Worm (Caenorhabditis elegans) whole organism, young adult: ENCODE measurements around the gene elo-6.

ENCODE experiments used
- C06A6.2 ChIP-seq: fragments of 200-800 bp; sonication (Bioruptor generic); conservative IDR thresholded peaks from 2 replicates; pipeline ENCODE4 v1.3.6; 2022; ENCODE audit warnings: missing genetic modification characterization, missing compliant biosample characterization
- D2030.7 ChIP-seq: fragments of 200-800 bp; sonication (Bioruptor generic); IDR thresholded peaks from 2 replicates; pipeline ENCODE4 v1.3.6; 2022; ENCODE audit warnings: missing genetic modification reagents, missing genetic modification characterization, missing compliant biosample characterization
- F10E7.11 ChIP-seq: sonication (generic microtip); optimal IDR thresholded peaks from 2 replicates; lab custom pipeline; 2017; ENCODE audit warnings: mild to moderate bottlenecking, missing genetic modification characterization, moderate library complexity, missing compliant biosample characterization
- K11D2.4 ChIP-seq: fragments of 200-800 bp; sonication (Bioruptor generic); IDR thresholded peaks from 2 replicates; pipeline ENCODE4 v1.3.6; 2022; ENCODE audit warnings: missing genetic modification reagents, missing genetic modification characterization, missing compliant biosample characterization
- K12H6.12 ChIP-seq: fragments of 200-800 bp; sonication (Bioruptor generic); optimal IDR thresholded peaks from 2 replicates; lab custom pipeline; 2018; ENCODE audit warnings: mild to moderate bottlenecking, missing genetic modification characterization, missing compliant biosample characterization
- Y53G8AR.9 ChIP-seq: fragments of 200-800 bp; sonication (Bioruptor generic); conservative IDR thresholded peaks from 2 replicates; pipeline ENCODE4 v1.3.6; 2022; ENCODE audit warnings: missing genetic modification reagents, missing genetic modification characterization, missing compliant biosample characterization
- Y95B8A.8 ChIP-seq: fragments of 200-800 bp; sonication (Bioruptor generic); IDR thresholded peaks from 2 replicates; pipeline ENCODE4 v1.3.6; 2022; ENCODE audit warnings: missing genetic modification reagents, missing genetic modification characterization, missing compliant biosample characterization
- ZK185.1 ChIP-seq: sonication (generic microtip); optimal IDR thresholded peaks from 2 replicates; lab custom pipeline; 2016; ENCODE audit warnings: mild to moderate bottlenecking, missing genetic modification characterization, missing compliant biosample characterization; ENCODE audit not compliant: poor library complexity, severe bottlenecking
- aptf-2 ChIP-seq: fragments of 200-800 bp; sonication (Bioruptor generic); conservative IDR thresholded peaks from 2 replicates; pipeline ENCODE4 v1.3.6; 2022; ENCODE audit warnings: missing genetic modification reagents, missing genetic modification characterization, missing compliant biosample characterization
- aptf-3 ChIP-seq: fragments of 200-800 bp; sonication (Bioruptor generic); IDR thresholded peaks from 2 replicates; pipeline ENCODE4 v1.3.6; 2022; ENCODE audit warnings: missing genetic modification characterization, missing compliant biosample characterization
- attf-3 ChIP-seq: fragments of 200-800 bp; sonication (Bioruptor generic); conservative IDR thresholded peaks from 2 replicates; pipeline ENCODE4 v1.3.6; 2022; ENCODE audit warnings: missing genetic modification reagents, missing genetic modification characterization, missing compliant biosample characterization
- ccch-3 ChIP-seq: fragments of 200-800 bp; sonication (Bioruptor generic); optimal IDR thresholded peaks from 2 replicates; lab custom pipeline; 2018; ENCODE audit warnings: mild to moderate bottlenecking, missing genetic modification characterization, missing compliant biosample characterization
- cebp-1 ChIP-seq, 2 experiments: fragments of 200-800 bp in 1 of 2; sonication (Bioruptor generic) in 1 of 2; sonication (generic microtip) in 1 of 2; IDR thresholded peaks in 1 of 2; optimal IDR thresholded peaks in 1 of 2; 2 replicates each; pipeline versions ENCODE4 v1.3.6 to Lab custom; 2017 to 2022; ENCODE audit warnings: missing compliant biosample characterization in 2 of 2, missing genetic modification characterization in 2 of 2, mild to moderate bottlenecking in 1 of 2, missing genetic modification reagents in 1 of 2, moderate library complexity in 1 of 2
- ceh-100 ChIP-seq: fragments of 200-800 bp; sonication (Bioruptor generic); IDR thresholded peaks from 2 replicates; pipeline ENCODE4 v1.3.6; 2022; ENCODE audit warnings: missing genetic modification reagents, missing genetic modification characterization, missing compliant biosample characterization
- ceh-27 ChIP-seq: fragments of 200-800 bp; sonication (Bioruptor generic); optimal IDR thresholded peaks from 2 replicates; lab custom pipeline; 2018; ENCODE audit warnings: mild to moderate bottlenecking, missing genetic modification characterization, moderate library complexity, missing compliant biosample characterization
- ceh-58 ChIP-seq: fragments of 200-800 bp; sonication (Bioruptor generic); IDR thresholded peaks from 2 replicates; pipeline ENCODE4 v1.3.6; 2022; ENCODE audit warnings: missing genetic modification characterization, missing compliant biosample characterization
- die-1 ChIP-seq: sonication (generic microtip); optimal IDR thresholded peaks from 2 replicates; lab custom pipeline; 2016; ENCODE audit warnings: missing genotype, mild to moderate bottlenecking, missing genetic modification characterization, missing compliant biosample characterization
- dox-1 ChIP-seq: fragments of 200-800 bp; sonication (Bioruptor generic); IDR thresholded peaks from 2 replicates; pipeline ENCODE4 v1.3.6; 2022; ENCODE audit warnings: missing genetic modification reagents, missing genetic modification characterization, missing compliant biosample characterization
- dpff-1 ChIP-seq: sonication (generic microtip); optimal IDR thresholded peaks from 2 replicates; lab custom pipeline; 2017; ENCODE audit warnings: mild to moderate bottlenecking, missing genetic modification characterization, missing compliant biosample characterization
- egl-18 ChIP-seq: fragments of 200-800 bp; sonication (Bioruptor generic); IDR thresholded peaks from 2 replicates; pipeline ENCODE4 v1.3.6; 2022; ENCODE audit warnings: missing genetic modification reagents, missing genetic modification characterization, missing compliant biosample characterization
- egl-44 ChIP-seq: fragments of 200-800 bp; sonication (Bioruptor generic); IDR thresholded peaks from 2 replicates; pipeline ENCODE4 v1.3.6; 2022; ENCODE audit warnings: missing genetic modification reagents, missing genetic modification characterization, missing compliant biosample characterization
- gei-17 ChIP-seq: fragments of 200-800 bp; sonication (Bioruptor generic); optimal IDR thresholded peaks from 2 replicates; lab custom pipeline; 2018; ENCODE audit warnings: mild to moderate bottlenecking, missing genetic modification characterization, missing compliant biosample characterization
- lag-1 ChIP-seq: fragments of 200-800 bp; sonication (Bioruptor generic); IDR thresholded peaks from 2 replicates; pipeline ENCODE4 v1.3.6; 2022; ENCODE audit warnings: missing genetic modification reagents, missing genetic modification characterization, missing compliant biosample characterization
- lin-40 ChIP-seq: sonication (generic microtip); optimal IDR thresholded peaks from 2 replicates; lab custom pipeline; 2016; ENCODE audit warnings: missing genetic modification characterization, mild to moderate bottlenecking, missing compliant biosample characterization, missing genotype, missing genetic modification reagents
- lsl-1 ChIP-seq: fragments of 200-800 bp; sonication (Bioruptor generic); optimal IDR thresholded peaks from 2 replicates; lab custom pipeline; 2018; ENCODE audit warnings: mild to moderate bottlenecking, missing genetic modification characterization, moderate library complexity, missing compliant biosample characterization
- lsy-27 ChIP-seq: sonication (generic microtip); optimal IDR thresholded peaks from 2 replicates; lab custom pipeline; 2017; ENCODE audit warnings: missing genetic modification characterization, mild to moderate bottlenecking, missing compliant biosample characterization, antibody characterized with exemption, missing genotype, borderline replicate concordance; ENCODE audit not compliant: insufficient read depth
- madf-6 ChIP-seq: fragments of 200-800 bp; sonication (Bioruptor generic); IDR thresholded peaks from 2 replicates; pipeline ENCODE4 v1.3.6; 2022; ENCODE audit warnings: missing genetic modification reagents, missing genetic modification characterization, missing compliant biosample characterization
- madf-8 ChIP-seq: fragments of 200-800 bp; sonication (Bioruptor generic); conservative IDR thresholded peaks from 2 replicates; pipeline ENCODE4 v1.3.6; 2022; ENCODE audit warnings: missing genetic modification reagents, missing genetic modification characterization, missing compliant biosample characterization
- mcd-1 ChIP-seq: fragments of 200-800 bp; sonication (Bioruptor generic); IDR thresholded peaks from 2 replicates; pipeline ENCODE4 v1.3.6; 2022; ENCODE audit warnings: missing genetic modification reagents, missing genetic modification characterization, missing compliant biosample characterization
- nfya-2 ChIP-seq: fragments of 200-800 bp; sonication (Bioruptor generic); IDR thresholded peaks from 2 replicates; pipeline ENCODE4 v1.3.6; 2022; ENCODE audit warnings: missing genetic modification reagents, missing genetic modification characterization, missing compliant biosample characterization
- nhr-120 ChIP-seq: fragments of 200-800 bp; sonication (Bioruptor generic); IDR thresholded peaks from 2 replicates; pipeline ENCODE4 v1.3.6; 2022; ENCODE audit warnings: missing genetic modification characterization, missing compliant biosample characterization
- nhr-90 ChIP-seq: sonication (generic microtip); optimal IDR thresholded peaks from 2 replicates; lab custom pipeline; 2016; ENCODE audit warnings: missing genotype, mild to moderate bottlenecking, missing genetic modification characterization, missing compliant biosample characterization
- rcor-1 ChIP-seq: fragments of 200-800 bp; sonication (Bioruptor generic); IDR thresholded peaks from 2 replicates; pipeline ENCODE4 v1.3.6; 2022; ENCODE audit warnings: missing genetic modification reagents, missing genetic modification characterization, missing compliant biosample characterization
- repo-1 ChIP-seq: sonication (generic microtip); optimal IDR thresholded peaks from 2 replicates; lab custom pipeline; 2017; ENCODE audit warnings: mild to moderate bottlenecking, missing genetic modification characterization, missing compliant biosample characterization
- rpc-1 ChIP-seq, 2 experiments: fragments of 150-350 bp in 1 of 2; sonication (generic microtip) in 1 of 2; optimal IDR thresholded peaks; 2 replicates each; lab custom pipeline; 2014 to 2018; ENCODE audit warnings: missing biosample characterization in 1 of 2, missing genetic modification characterization in 1 of 2, missing genetic modification reagents in 1 of 2, missing genotype in 1 of 2
- sea-2 ChIP-seq: fragments of 200-800 bp; sonication (Bioruptor generic); IDR thresholded peaks from 2 replicates; pipeline ENCODE4 v1.3.6; 2022; ENCODE audit warnings: missing genetic modification characterization, missing compliant biosample characterization
- snpc-3.4 ChIP-seq: sonication (generic microtip); optimal IDR thresholded peaks from 2 replicates; lab custom pipeline; 2017; ENCODE audit warnings: missing genetic modification characterization, mild to moderate bottlenecking, missing compliant biosample characterization, antibody characterized with exemption, moderate library complexity, missing genotype, missing genetic modification reagents
- snpc-4 ChIP-seq, 5 experiments: fragments of 150-350 bp in 1 of 5; sonication (generic microtip) in 4 of 5; optimal IDR thresholded peaks; 2 replicates each; lab custom pipeline; 2014 to 2018; ENCODE audit warnings: missing genetic modification characterization in 5 of 5, missing biosample characterization in 3 of 5, antibody characterized with exemption in 2 of 5, mild to moderate bottlenecking in 2 of 5, missing compliant biosample characterization in 2 of 5, missing genotype in 2 of 5, moderate library complexity in 2 of 5, missing genetic modification reagents in 1 of 5
- tbp1 ChIP-seq: fragments of 200-800 bp; sonication (Bioruptor generic); optimal IDR thresholded peaks from 2 replicates; lab custom pipeline; 2018; ENCODE audit warnings: mild to moderate bottlenecking, missing genetic modification characterization, missing compliant biosample characterization
- tbx-9 ChIP-seq: sonication (generic microtip); optimal IDR thresholded peaks from 2 replicates; lab custom pipeline; 2016; ENCODE audit warnings: borderline replicate concordance, missing genetic modification characterization, inconsistent platforms, missing compliant biosample characterization
- tlf-1 ChIP-seq: fragments of 200-800 bp; sonication (Bioruptor generic); optimal IDR thresholded peaks from 2 replicates; lab custom pipeline; 2018; ENCODE audit warnings: mild to moderate bottlenecking, missing genetic modification characterization, missing compliant biosample characterization
- unc-62 ChIP-seq: fragments of 150-350 bp; optimal IDR thresholded peaks from 2 replicates; lab custom pipeline; 2014; ENCODE audit warnings: missing biosample characterization, missing genetic modification reagents, missing genetic modification characterization
- xnd-1 ChIP-seq: sonication (generic microtip); optimal IDR thresholded peaks from 2 replicates; lab custom pipeline; 2016; ENCODE audit warnings: missing genotype, missing genetic modification reagents, missing genetic modification characterization, missing compliant biosample characterization
- ztf-6 ChIP-seq: fragments of 200-800 bp; sonication (Bioruptor generic); IDR thresholded peaks from 2 replicates; pipeline ENCODE4 v1.3.6; 2022; ENCODE audit warnings: missing genetic modification reagents, missing genetic modification characterization, missing compliant biosample characterization

The elo-6 gene

ce11 chrIV:5396769-5397168, 8.4 kb upstream of the elo-6 start, which contains the start of gene ZK616.3:
TSS of gene ZK616.3 (plus strand) at chrIV:5397069.
- TF ChIP-seq aptf-3 (GFP tag; lab: Robert Waterston, UW) (no peak), snpc-4 (GFP tag; optimal IDR thresholded peaks at IDR 0.05; lab: Kevin White, UChicago) (peak; percentile 10), snpc-4 (tag; optimal IDR thresholded peaks at IDR 0.05; lab: Kevin White, UChicago) (peak in 1 of 4 experiments; percentile 53)
- TF ChIP-seq, all 124 proteins: peak for 1

- peak; percentile 83 for TF ChIP-seq dox-1 (GFP tag; lab: Robert Waterston, UW)
- peak; percentile 81 for TF ChIP-seq snpc-4 (GFP tag; optimal IDR thresholded peaks at IDR 0.05; lab: Kevin White, UChicago)
- TF ChIP-seq snpc-4 (tag; optimal IDR thresholded peaks at IDR 0.05; lab: Kevin White, UChicago) = peak; percentile 50 to 88 (median 77)
- TF ChIP-seq egl-18 (GFP tag; lab: Robert Waterston, UW) = no peak
- peak; percentile 81 for TF ChIP-seq lin-40 (tag; lab: Kevin White, UChicago)
- peak; percentile 70; the same call in 1 of the 2 replicates for TF ChIP-seq madf-6 (GFP tag; lab: Robert Waterston, UW)
- peak; percentile 80; the same call in 1 of the 2 replicates for TF ChIP-seq Y53G8AR.9 (GFP tag; lab: Robert Waterston, UW)
- no peak for TF ChIP-seq nhr-120
- TF ChIP-seq tbx-9 (tag; lab: Kevin White, UChicago) = no peak
- 0 out of 2 replicates have a peak, but pooled peaks have one; percentile 22 for TF ChIP-seq ceh-100 (GFP tag; lab: Robert Waterston, UW)
- TF ChIP-seq ccch-3 (GFP tag; lab: Kevin White, UChicago) = no peak
- no peak for TF ChIP-seq ceh-27
- TF ChIP-seq sea-2 (GFP tag; lab: Robert Waterston, UW) = no peak
- TF ChIP-seq nhr-90 (tag; lab: Kevin White, UChicago) = no peak
- no peak for TF ChIP-seq lag-1 (GFP tag; lab: Robert Waterston, UW)
- TF ChIP-seq tbp1 (GFP tag; lab: Kevin White, UChicago) = peak; percentile 50
- TF ChIP-seq ceh-58 (GFP tag; lab: Robert Waterston, UW) = no peak
- no peak for TF ChIP-seq nfya-2 (GFP tag; lab: Robert Waterston, UW)
- TF ChIP-seq Y95B8A.8 (GFP tag; lab: Robert Waterston, UW) = no peak
- peak; percentile 83 for TF ChIP-seq mcd-1
- no peak for TF ChIP-seq K12H6.12
- TF ChIP-seq dpff-1 = no peak
- peak; percentile 44 for TF ChIP-seq ZK185.1
- no peak for TF ChIP-seq lsy-27 (tag; lab: Kevin White, UChicago)
- TF ChIP-seq repo-1 = no peak
- no peak; the same call in 1 of the 2 replicates for TF ChIP-seq C06A6.2 (GFP tag; lab: Robert Waterston, UW)
- TF ChIP-seq gei-17 = peak; percentile 16
- 0 out of 2 replicates have a peak, but pooled peaks have one; percentile 30 for TF ChIP-seq rcor-1 (GFP tag; lab: Robert Waterston, UW)
- no peak for TF ChIP-seq egl-44 (GFP tag; lab: Robert Waterston, UW)
- no peak for TF ChIP-seq madf-8 (GFP tag; lab: Robert Waterston, UW)
- TF ChIP-seq D2030.7 (GFP tag; lab: Robert Waterston, UW) = peak; percentile 46; the same call in 1 of the 2 replicates
- no peak for TF ChIP-seq tlf-1 (GFP tag; lab: Kevin White, UChicago)
- no peak for TF ChIP-seq snpc-3.4
- no peak for TF ChIP-seq rpc-1 (optimal IDR thresholded peaks at IDR 0.05; lab: Kevin White, UChicago)
- TF ChIP-seq rpc-1 (tag; optimal IDR thresholded peaks at IDR 0.05; lab: Kevin White, UChicago) = no peak
- TF ChIP-seq lsl-1 = peak; percentile 41
- no peak for TF ChIP-seq aptf-2 (GFP tag; lab: Robert Waterston, UW)
- peak; percentile 21 for TF ChIP-seq xnd-1 (tag; lab: Kevin White, UChicago)
- TF ChIP-seq unc-62 (GFP tag; lab: Kevin White, UChicago) = no peak
- no peak for TF ChIP-seq die-1 (tag; lab: Kevin White, UChicago)
- TF ChIP-seq cebp-1 (GFP tag; IDR thresholded peaks at IDR 0.05; lab: Robert Waterston, UW) = no peak
- TF ChIP-seq cebp-1 (tag; optimal IDR thresholded peaks at IDR 0.05; lab: Kevin White, UChicago) = peak; percentile 65
- no peak for TF ChIP-seq ztf-6 (GFP tag; lab: Robert Waterston, UW)
- no peak for TF ChIP-seq F10E7.11
- no peak for TF ChIP-seq attf-3 (GFP tag; lab: Robert Waterston, UW)
- TF ChIP-seq K11D2.4 = no peak
Observed at ce11 chrIV:5394687-5395086, 6.3 kb upstream of the elo-6 start, which contains the start of the genes perm-3 and swsn-6. TSS of gene perm-3 (minus strand) at chrIV:5394804. TSS of gene swsn-6 (plus strand) at chrIV:5395033.
